Worm (Caenorhabditis elegans): ENCODE results near the gene spig-7.

DNA sequence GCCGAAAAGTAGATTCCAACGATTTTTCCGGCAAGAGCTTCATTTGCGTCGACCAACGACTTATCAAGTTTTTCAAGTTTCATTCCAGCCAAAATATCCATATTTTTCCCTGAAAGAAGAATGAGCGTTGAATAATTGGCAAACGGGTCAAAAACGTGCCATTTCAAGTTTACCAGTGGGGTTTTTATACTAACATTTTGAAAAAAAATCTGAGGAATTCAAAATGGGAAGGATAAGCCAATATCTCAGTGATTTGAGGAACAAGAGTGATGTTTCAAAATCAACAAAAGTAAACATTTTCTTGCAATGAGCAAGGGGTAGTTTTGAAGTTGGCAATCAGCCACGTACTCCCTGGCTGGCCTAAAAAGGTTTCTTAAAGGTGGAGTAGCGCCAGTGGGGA lies 39.7 kb downstream of the spig-7 start, which contains the start of gene trx-5:
- TF ChIP-seq him-1 (tag; optimal IDR thresholded peaks at IDR 0.05) (no peak), W03F9.2 (tag; optimal IDR thresholded peaks at IDR 0.05) (no peak), dao-5 (tag; optimal IDR thresholded peaks at IDR 0.05) (no peak)
